Worm (Caenorhabditis elegans) whole organism, young adult: Measurements from ENCODE around the gene Y56A3A.2.
A peak's percentile ranks its signal among the peaks of the same experiment; 100 is the strongest.

ENCODE experiments used
- C06A6.2 ChIP-seq: fragments of 200-800 bp; sonication (Bioruptor generic); conservative IDR thresholded peaks from 2 replicates; pipeline ENCODE4 v1.3.6; 2022; ENCODE audit warnings: missing genetic modification characterization, missing compliant biosample characterization
- D2030.7 ChIP-seq: fragments of 200-800 bp; sonication (Bioruptor generic); IDR thresholded peaks from 2 replicates; pipeline ENCODE4 v1.3.6; 2022; ENCODE audit warnings: missing genetic modification reagents, missing genetic modification characterization, missing compliant biosample characterization
- F22D6.2 ChIP-seq: sonication (generic microtip); optimal IDR thresholded peaks from 2 replicates; lab custom pipeline; 2016; ENCODE audit warnings: mild to moderate bottlenecking, missing genetic modification characterization, missing compliant biosample characterization
- F23B12.7 ChIP-seq: sonication (generic microtip); optimal IDR thresholded peaks from 2 replicates; lab custom pipeline; 2017; ENCODE audit warnings: missing genetic modification characterization, mild to moderate bottlenecking, missing compliant biosample characterization, antibody characterized with exemption, moderate library complexity; ENCODE audit not compliant: insufficient read depth
- F33H1.4 ChIP-seq: fragments of 200-800 bp; sonication (Bioruptor generic); IDR thresholded peaks from 2 replicates; pipeline ENCODE4 v1.3.6; 2022; ENCODE audit warnings: missing genetic modification reagents, missing genetic modification characterization, missing compliant biosample characterization
- K11D2.4 ChIP-seq: fragments of 200-800 bp; sonication (Bioruptor generic); IDR thresholded peaks from 2 replicates; pipeline ENCODE4 v1.3.6; 2022; ENCODE audit warnings: missing genetic modification reagents, missing genetic modification characterization, missing compliant biosample characterization
- Y53G8AR.9 ChIP-seq: fragments of 200-800 bp; sonication (Bioruptor generic); conservative IDR thresholded peaks from 2 replicates; pipeline ENCODE4 v1.3.6; 2022; ENCODE audit warnings: missing genetic modification reagents, missing genetic modification characterization, missing compliant biosample characterization
- Y79H2A.3 ChIP-seq: fragments of 200-800 bp; sonication (Bioruptor generic); conservative IDR thresholded peaks from 2 replicates; pipeline ENCODE4 v1.3.6; 2022; ENCODE audit warnings: missing genetic modification reagents, missing genetic modification characterization, missing compliant biosample characterization
- athp-1 ChIP-seq: sonication (generic microtip); optimal IDR thresholded peaks from 2 replicates; lab custom pipeline; 2017; ENCODE audit warnings: mild to moderate bottlenecking, missing genetic modification characterization, missing compliant biosample characterization
- attf-3 ChIP-seq: fragments of 200-800 bp; sonication (Bioruptor generic); conservative IDR thresholded peaks from 2 replicates; pipeline ENCODE4 v1.3.6; 2022; ENCODE audit warnings: missing genetic modification reagents, missing genetic modification characterization, missing compliant biosample characterization
- attf-6 ChIP-seq: fragments of 200-800 bp; sonication (Bioruptor generic); IDR thresholded peaks from 2 replicates; pipeline ENCODE4 v1.3.6; 2022; ENCODE audit warnings: missing genetic modification reagents, missing genetic modification characterization, missing compliant biosample characterization
- bed-2 ChIP-seq: fragments of 200-800 bp; sonication (Bioruptor generic); IDR thresholded peaks from 2 replicates; pipeline ENCODE4 v1.3.6; 2022; ENCODE audit warnings: missing genetic modification reagents, missing genetic modification characterization, missing compliant biosample characterization
- cebp-1 ChIP-seq, 2 experiments: fragments of 200-800 bp in 1 of 2; sonication (Bioruptor generic) in 1 of 2; sonication (generic microtip) in 1 of 2; IDR thresholded peaks in 1 of 2; optimal IDR thresholded peaks in 1 of 2; 2 replicates each; pipeline versions ENCODE4 v1.3.6 to Lab custom; 2017 to 2022; ENCODE audit warnings: missing compliant biosample characterization in 2 of 2, missing genetic modification characterization in 2 of 2, mild to moderate bottlenecking in 1 of 2, missing genetic modification reagents in 1 of 2, moderate library complexity in 1 of 2
- ceh-100 ChIP-seq: fragments of 200-800 bp; sonication (Bioruptor generic); IDR thresholded peaks from 2 replicates; pipeline ENCODE4 v1.3.6; 2022; ENCODE audit warnings: missing genetic modification reagents, missing genetic modification characterization, missing compliant biosample characterization
- ceh-40 ChIP-seq: fragments of 200-800 bp; sonication (Bioruptor generic); IDR thresholded peaks from 2 replicates; pipeline ENCODE4 v1.3.6; 2022; ENCODE audit warnings: missing genetic modification characterization, missing compliant biosample characterization
- ceh-79 ChIP-seq: sonication (generic microtip); optimal IDR thresholded peaks from 2 replicates; lab custom pipeline; 2017; ENCODE audit warnings: mild to moderate bottlenecking, missing genetic modification characterization, missing compliant biosample characterization
- chd-7 ChIP-seq: sonication (generic microtip); optimal IDR thresholded peaks from 2 replicates; lab custom pipeline; 2016; ENCODE audit warnings: mild to moderate bottlenecking, missing genetic modification characterization, moderate library complexity, missing compliant biosample characterization
- dpl-1 ChIP-seq: fragments of 150-350 bp; optimal IDR thresholded peaks from 2 replicates; lab custom pipeline; 2014; ENCODE audit warnings: missing biosample characterization, missing genetic modification reagents, missing genetic modification characterization
- efl-1 ChIP-seq: fragments of 150-350 bp; optimal IDR thresholded peaks from 2 replicates; lab custom pipeline; 2014; ENCODE audit warnings: missing biosample characterization, missing genetic modification reagents, missing genetic modification characterization
- egl-44 ChIP-seq: fragments of 200-800 bp; sonication (Bioruptor generic); IDR thresholded peaks from 2 replicates; pipeline ENCODE4 v1.3.6; 2022; ENCODE audit warnings: missing genetic modification reagents, missing genetic modification characterization, missing compliant biosample characterization
- egrh-3 ChIP-seq: fragments of 200-800 bp; sonication (Bioruptor generic); IDR thresholded peaks from 2 replicates; pipeline ENCODE4 v1.3.6; 2022; ENCODE audit warnings: missing genetic modification reagents, missing genetic modification characterization, missing compliant biosample characterization
- gei-17 ChIP-seq: fragments of 200-800 bp; sonication (Bioruptor generic); optimal IDR thresholded peaks from 2 replicates; lab custom pipeline; 2018; ENCODE audit warnings: mild to moderate bottlenecking, missing genetic modification characterization, missing compliant biosample characterization
- hmg-1.2 ChIP-seq: fragments of 200-800 bp; sonication (Bioruptor generic); IDR thresholded peaks from 2 replicates; pipeline ENCODE4 v1.3.6; 2022; ENCODE audit warnings: missing genetic modification reagents, missing genetic modification characterization, missing compliant biosample characterization
- hsf-1 ChIP-seq: fragments of 200-800 bp; sonication (Bioruptor generic); IDR thresholded peaks from 2 replicates; pipeline ENCODE4 v1.3.6; 2022; ENCODE audit warnings: missing genetic modification reagents, missing genetic modification characterization, missing compliant biosample characterization
- lag-1 ChIP-seq: fragments of 200-800 bp; sonication (Bioruptor generic); IDR thresholded peaks from 2 replicates; pipeline ENCODE4 v1.3.6; 2022; ENCODE audit warnings: missing genetic modification reagents, missing genetic modification characterization, missing compliant biosample characterization
- let-607 ChIP-seq, 2 experiments: fragments of 200-800 bp in 1 of 2; sonication (Bioruptor generic) in 1 of 2; sonication (generic microtip) in 1 of 2; optimal IDR thresholded peaks; 2 replicates each; lab custom pipeline; 2016 to 2018; ENCODE audit warnings: mild to moderate bottlenecking in 2 of 2, missing compliant biosample characterization in 2 of 2, missing genetic modification characterization in 2 of 2, moderate library complexity in 2 of 2, missing genotype in 1 of 2
- lin-26 ChIP-seq: fragments of 200-800 bp; sonication (Bioruptor generic); IDR thresholded peaks from 2 replicates; pipeline ENCODE4 v1.3.6; 2022; ENCODE audit warnings: missing genetic modification reagents, missing genetic modification characterization, missing compliant biosample characterization
- lin-35 ChIP-seq, 3 experiments: fragments of 150-350 bp in 2 of 3; sonication (generic microtip) in 1 of 3; optimal IDR thresholded peaks; 2 replicates each; lab custom pipeline; 2014 to 2018; ENCODE audit warnings: missing biosample characterization in 3 of 3, missing genetic modification characterization in 3 of 3, missing genetic modification reagents in 3 of 3
- lin-54 ChIP-seq: fragments of 200-800 bp; sonication (Bioruptor generic); optimal IDR thresholded peaks from 2 replicates; lab custom pipeline; 2018; ENCODE audit warnings: mild to moderate bottlenecking, missing genetic modification characterization, missing compliant biosample characterization
- madf-6 ChIP-seq: fragments of 200-800 bp; sonication (Bioruptor generic); IDR thresholded peaks from 2 replicates; pipeline ENCODE4 v1.3.6; 2022; ENCODE audit warnings: missing genetic modification reagents, missing genetic modification characterization, missing compliant biosample characterization
- madf-8 ChIP-seq: fragments of 200-800 bp; sonication (Bioruptor generic); conservative IDR thresholded peaks from 2 replicates; pipeline ENCODE4 v1.3.6; 2022; ENCODE audit warnings: missing genetic modification reagents, missing genetic modification characterization, missing compliant biosample characterization
- mcd-1 ChIP-seq: fragments of 200-800 bp; sonication (Bioruptor generic); IDR thresholded peaks from 2 replicates; pipeline ENCODE4 v1.3.6; 2022; ENCODE audit warnings: missing genetic modification reagents, missing genetic modification characterization, missing compliant biosample characterization
- mes-4 ChIP-seq: sonication (generic microtip); optimal IDR thresholded peaks from 2 replicates; lab custom pipeline; 2016; ENCODE audit warnings: missing genotype, missing genetic modification characterization, missing compliant biosample characterization
- mxl-1 ChIP-seq: sonication (generic microtip); optimal IDR thresholded peaks from 2 replicates; lab custom pipeline; 2016; ENCODE audit warnings: missing genetic modification characterization, missing compliant biosample characterization
- nfya-2 ChIP-seq: fragments of 200-800 bp; sonication (Bioruptor generic); IDR thresholded peaks from 2 replicates; pipeline ENCODE4 v1.3.6; 2022; ENCODE audit warnings: missing genetic modification reagents, missing genetic modification characterization, missing compliant biosample characterization
- nhr-179 ChIP-seq: sonication (generic microtip); optimal IDR thresholded peaks from 2 replicates; lab custom pipeline; 2016; ENCODE audit warnings: mild to moderate bottlenecking, missing genetic modification characterization, missing compliant biosample characterization
- nhr-80 ChIP-seq: sonication (generic microtip); optimal IDR thresholded peaks from 2 replicates; lab custom pipeline; 2016; ENCODE audit warnings: missing genetic modification characterization, missing compliant biosample characterization
- pbrm-1 ChIP-seq: fragments of 200-800 bp; sonication (Bioruptor generic); IDR thresholded peaks from 2 replicates; pipeline ENCODE4 v1.3.6; 2022; ENCODE audit warnings: missing genetic modification reagents, missing genetic modification characterization, missing compliant biosample characterization
- snpc-1.1 ChIP-seq: sonication (generic microtip); optimal IDR thresholded peaks from 2 replicates; lab custom pipeline; 2017; ENCODE audit warnings: missing genetic modification characterization, mild to moderate bottlenecking, missing compliant biosample characterization, antibody characterized with exemption, moderate library complexity, missing genotype, missing genetic modification reagents; ENCODE audit not compliant: insufficient read depth
- unc-62 ChIP-seq: fragments of 150-350 bp; optimal IDR thresholded peaks from 2 replicates; lab custom pipeline; 2014; ENCODE audit warnings: missing biosample characterization, missing genetic modification reagents, missing genetic modification characterization
- zfh-2 ChIP-seq: fragments of 200-800 bp; sonication (Bioruptor generic); conservative IDR thresholded peaks from 2 replicates; pipeline ENCODE4 v1.3.6; 2022; ENCODE audit warnings: missing genetic modification reagents, missing genetic modification characterization, missing compliant biosample characterization
- zim-3 ChIP-seq: sonication (generic microtip); optimal IDR thresholded peaks from 2 replicates; lab custom pipeline; 2017; ENCODE audit warnings: mild to moderate bottlenecking, missing genetic modification characterization, moderate library complexity, missing compliant biosample characterization
- ztf-22 ChIP-seq: fragments of 200-800 bp; sonication (Bioruptor generic); optimal IDR thresholded peaks from 2 replicates; lab custom pipeline; 2018; ENCODE audit warnings: mild to moderate bottlenecking, missing genetic modification characterization, moderate library complexity, missing compliant biosample characterization
- ztf-6 ChIP-seq: fragments of 200-800 bp; sonication (Bioruptor generic); IDR thresholded peaks from 2 replicates; pipeline ENCODE4 v1.3.6; 2022; ENCODE audit warnings: missing genetic modification reagents, missing genetic modification characterization, missing compliant biosample characterization

The Y56A3A.2 gene

DNA sequence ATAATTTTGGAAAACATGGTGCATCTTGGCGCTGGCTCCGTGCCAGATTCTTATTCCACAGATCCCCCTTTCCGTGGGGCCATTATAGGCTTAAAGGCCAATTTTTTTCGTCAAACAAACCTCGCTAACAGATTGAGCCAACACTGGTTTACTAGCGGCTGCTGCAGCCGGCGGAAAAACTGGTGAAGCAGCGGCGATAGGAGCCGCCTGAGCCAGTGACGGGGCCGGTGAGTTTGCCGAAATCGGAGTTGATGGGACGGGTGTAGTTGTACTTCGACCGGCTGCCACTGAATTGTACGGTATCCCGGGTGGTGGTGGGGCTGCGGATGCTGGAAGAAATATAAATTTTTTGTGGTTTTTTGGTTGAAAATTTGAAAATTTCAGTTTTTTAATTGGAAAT, 20.3 kb downstream of the Y56A3A.2 start:
- 0 out of 2 replicates have a peak, but pooled peaks have one; percentile 29 for TF ChIP-seq hsf-1 (GFP tag; lab: Robert Waterston, UW)
- TF ChIP-seq bed-2 (GFP tag; lab: Robert Waterston, UW), result no peak
- peak; percentile 69 for TF ChIP-seq zfh-2 (GFP tag; lab: Robert Waterston, UW)
- TF ChIP-seq Y79H2A.3, result no peak

DNA sequence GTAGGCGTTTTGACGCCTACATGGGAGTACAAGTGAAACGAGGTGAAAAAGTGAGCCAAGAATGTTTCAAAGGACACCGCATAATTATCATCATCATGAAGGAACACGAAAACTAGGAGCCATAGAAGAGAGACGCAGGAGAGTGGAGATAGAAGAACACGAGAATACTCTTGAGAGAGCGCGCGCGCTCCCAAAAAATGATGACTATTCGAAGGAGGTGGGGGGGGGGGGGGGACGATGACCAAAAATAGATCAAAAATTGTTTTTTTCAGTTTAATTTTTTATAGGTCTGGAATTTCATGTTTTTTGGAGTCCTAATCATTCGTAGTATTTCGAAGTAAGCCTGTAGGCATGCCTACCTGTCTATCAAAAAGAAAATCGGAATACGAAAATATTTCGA, 25.3 kb downstream of the Y56A3A.2 start:
- TF ChIP-seq gei-17 (GFP tag; lab: Kevin White, UChicago) (no peak), nhr-80 (peak; percentile 41), attf-3 (GFP tag; lab: Robert Waterston, UW) (no peak), ztf-22 (GFP tag; lab: Kevin White, UChicago) (no peak), athp-1 (tag; lab: Kevin White, UChicago) (no peak), nhr-179 (no peak), ceh-40 (GFP tag; lab: Robert Waterston, UW) (no peak), let-607 (tag; optimal IDR thresholded peaks at IDR 0.05; lab: Kevin White, UChicago) (no peak), F22D6.2 (tag; lab: Kevin White, UChicago) (no peak), F33H1.4 (GFP tag; lab: Robert Waterston, UW) (0 out of 2 replicates have a peak, but pooled peaks have one; percentile 27), ceh-100 (GFP tag; lab: Robert Waterston, UW) (0 out of 2 replicates have a peak, but pooled peaks have one; percentile 19), chd-7 (tag; lab: Kevin White, UChicago) (no peak), C06A6.2 (GFP tag; lab: Robert Waterston, UW) (no peak), K11D2.4 (no peak), dpl-1 (GFP tag; lab: Kevin White, UChicago) (no peak), madf-8 (GFP tag; lab: Robert Waterston, UW) (peak; percentile 38; the same call in 1 of the 2 replicates), ztf-6 (GFP tag; lab: Robert Waterston, UW) (no peak), egrh-3 (GFP tag; lab: Robert Waterston, UW) (peak; percentile 69), attf-6 (GFP tag; lab: Robert Waterston, UW) (no peak), mxl-1 (tag; lab: Kevin White, UChicago) (no peak), unc-62 (GFP tag; lab: Kevin White, UChicago) (no peak), lin-26 (GFP tag; lab: Robert Waterston, UW) (no peak), mes-4 (tag; lab: Kevin White, UChicago) (no peak), F23B12.7 (tag; lab: Kevin White, UChicago) (peak; percentile 0), efl-1 (GFP tag; lab: Kevin White, UChicago) (peak; percentile 54), ceh-79 (tag; lab: Kevin White, UChicago) (no peak), snpc-1.1 (tag; lab: Kevin White, UChicago) (no peak), pbrm-1 (no peak), nfya-2 (GFP tag; lab: Robert Waterston, UW) (no peak), Y53G8AR.9 (no peak), D2030.7 (GFP tag; lab: Robert Waterston, UW) (no peak), lag-1 (GFP tag; lab: Robert Waterston, UW) (no peak), cebp-1 (GFP tag; IDR thresholded peaks at IDR 0.05; lab: Robert Waterston, UW) (no peak), cebp-1 (tag; optimal IDR thresholded peaks at IDR 0.05; lab: Kevin White, UChicago) (no peak), zim-3 (tag; lab: Kevin White, UChicago) (no peak), lin-35 (GFP tag; optimal IDR thresholded peaks at IDR 0.05; lab: Kevin White, UChicago) (no peak), madf-6 (GFP tag; lab: Robert Waterston, UW) (peak; percentile 71), egl-44 (GFP tag; lab: Robert Waterston, UW) (no peak), mcd-1 (GFP tag; lab: Robert Waterston, UW) (0 out of 2 replicates have a peak, but pooled peaks have one; percentile 28), lin-54 (no peak), hmg-1.2 (GFP tag; lab: Robert Waterston, UW) (peak; percentile 15; the same call in 1 of the 2 replicates)
